Worm (Caenorhabditis elegans): Measurements from ENCODE around the gene srt-18.
A peak's percentile ranks its signal among the peaks of the same experiment; 100 is the strongest.

Gene srt-18

ce11 chrV:8994801-8995200, 20.6 kb downstream of the srt-18 start, which contains the start of gene F59E11.5:
Gene F59E11.5 (plus strand): TSS chrV:8995101.
- no peak for TF ChIP-seq grh-1 (GFP tag; IDR thresholded peaks at IDR 0.05)

ce11 chrV:8994272-8994671, 21.2 kb downstream of the srt-18 start:
- TF ChIP-seq lin-39 (tag; optimal IDR thresholded peaks at IDR 0.05), result no peak
- no peak for TF ChIP-seq lin-35 (GFP tag; optimal IDR thresholded peaks at IDR 0.05)
- TF ChIP-seq efl-3 (GFP tag; optimal IDR thresholded peaks at IDR 0.05), result no peak
- TF ChIP-seq nhr-77 (tag; optimal IDR thresholded peaks at IDR 0.05), result no peak
- no peak for TF ChIP-seq ztf-11 (tag; optimal IDR thresholded peaks at IDR 0.05)
- no peak for TF ChIP-seq ama-1 (optimal IDR thresholded peaks at IDR 0.05)
- TF ChIP-seq fkh-10 (GFP tag; optimal IDR thresholded peaks at IDR 0.05), result no peak
- peak; percentile 23 for TF ChIP-seq tbx-2 (tag; optimal IDR thresholded peaks at IDR 0.05)
- TF ChIP-seq irx-1 (tag; optimal IDR thresholded peaks at IDR 0.05), result no peak
- TF ChIP-seq nhr-71 (tag; optimal IDR thresholded peaks at IDR 0.05), result peak; percentile 30
- TF ChIP-seq zag-1 (tag; optimal IDR thresholded peaks at IDR 0.05), result no peak
- TF ChIP-seq vab-15 (tag; optimal IDR thresholded peaks at IDR 0.05), result no peak
- no peak for TF ChIP-seq rnt-1 (tag; optimal IDR thresholded peaks at IDR 0.05)
- peak; percentile 35 for TF ChIP-seq nhr-90 (tag; optimal IDR thresholded peaks at IDR 0.05; ENCODE audit: poor library complexity)
- TF ChIP-seq tlp-1 (tag; optimal IDR thresholded peaks at IDR 0.05), result no peak
- no peak for TF ChIP-seq skn-1 (tag; optimal IDR thresholded peaks at IDR 0.05)
- TF ChIP-seq swsn-7 (tag; optimal IDR thresholded peaks at IDR 0.05), result no peak
- TF ChIP-seq nhr-20 (tag; optimal IDR thresholded peaks at IDR 0.05), result peak; percentile 63
- no peak for TF ChIP-seq grh-1 (GFP tag; IDR thresholded peaks at IDR 0.05)
- TF ChIP-seq lsy-2 (tag; optimal IDR thresholded peaks at IDR 0.05), result peak in 1 of 2 experiments; percentile 3
- TF ChIP-seq egl-13 (tag; optimal IDR thresholded peaks at IDR 0.05), result no peak
- peak in 4 of 6 experiments; percentile 44 to 91 (median 86) for TF ChIP-seq elt-3 (tag; optimal IDR thresholded peaks at IDR 0.05)
- no peak for TF ChIP-seq aly-2 (tag; optimal IDR thresholded peaks at IDR 0.05)
- no peak for TF ChIP-seq isw-1 (GFP tag; IDR thresholded peaks at IDR 0.05)
- no peak for TF ChIP-seq mab-9 (GFP tag; IDR thresholded peaks at IDR 0.05)
- no peak for TF ChIP-seq unc-98 (GFP tag; IDR thresholded peaks at IDR 0.05)
- no peak for TF ChIP-seq lin-13 (GFP tag; optimal IDR thresholded peaks at IDR 0.05)
- no peak for TF ChIP-seq nhr-28 (tag; optimal IDR thresholded peaks at IDR 0.05)
- peak; percentile 93 for TF ChIP-seq nhr-85 (tag)
- TF ChIP-seq nhr-11 (tag; optimal IDR thresholded peaks at IDR 0.05), result no peak
- no peak for TF ChIP-seq ets-5 (GFP tag; IDR thresholded peaks at IDR 0.05)
- no peak for TF ChIP-seq nhr-47 (tag; optimal IDR thresholded peaks at IDR 0.05)
- no peak for TF ChIP-seq mdl-1 (tag; optimal IDR thresholded peaks at IDR 0.05)
- no peak for TF ChIP-seq jun-1 (tag; optimal IDR thresholded peaks at IDR 0.05)
- TF ChIP-seq unc-130 (tag; optimal IDR thresholded peaks at IDR 0.05), result peak; percentile 23
- TF ChIP-seq fos-1 (tag; optimal IDR thresholded peaks at IDR 0.05), result no peak
- no peak for TF ChIP-seq lin-15B (tag; optimal IDR thresholded peaks at IDR 0.05)
- no peak for TF ChIP-seq C34B4.2 (tag; optimal IDR thresholded peaks at IDR 0.05)
- no peak for TF ChIP-seq mep-1 (tag; optimal IDR thresholded peaks at IDR 0.05)
- no peak for TF ChIP-seq dpl-1 (GFP tag; optimal IDR thresholded peaks at IDR 0.05)
- TF ChIP-seq aha-1 (tag; optimal IDR thresholded peaks at IDR 0.05), result no peak
- TF ChIP-seq Y116A8C.19 (tag; optimal IDR thresholded peaks at IDR 0.05; ENCODE audit: borderline replicate concordance), result no peak
- TF ChIP-seq fkh-8 (tag; optimal IDR thresholded peaks at IDR 0.05), result no peak
- TF ChIP-seq nhr-76 (tag; optimal IDR thresholded peaks at IDR 0.05), result no peak
- TF ChIP-seq ces-1 (GFP tag; optimal IDR thresholded peaks at IDR 0.05), result no peak
- TF ChIP-seq C16A3.4 (tag; optimal IDR thresholded peaks at IDR 0.05), result no peak
- no peak for TF ChIP-seq nhr-84 (tag; optimal IDR thresholded peaks at IDR 0.05)
- no peak for TF ChIP-seq sup-37 (GFP tag; optimal IDR thresholded peaks at IDR 0.05)
- TF ChIP-seq ceh-90 (tag; optimal IDR thresholded peaks at IDR 0.05), result no peak
- no peak for TF ChIP-seq nhr-237 (tag; optimal IDR thresholded peaks at IDR 0.05)
- TF ChIP-seq dsc-1 (tag; optimal IDR thresholded peaks at IDR 0.05), result no peak
- no peak for TF ChIP-seq hlh-4 (tag; optimal IDR thresholded peaks at IDR 0.05)
- peak; percentile 48 for TF ChIP-seq snu-23 (GFP tag; optimal IDR thresholded peaks at IDR 0.05)
